Fruit fly (Drosophila melanogaster) whole organism, larva: ENCODE measurements around the gene CG5446.

ENCODE experiments used
- noc ChIP-seq: fragments of 200-800 bp; sonication (Bioruptor generic); optimal IDR thresholded peaks from 3 replicates; lab custom pipeline; 2019; ENCODE audit warnings: missing biosample characterization, mild to moderate bottlenecking, missing genetic modification characterization, moderate library complexity

The CG5446 gene

DNA sequence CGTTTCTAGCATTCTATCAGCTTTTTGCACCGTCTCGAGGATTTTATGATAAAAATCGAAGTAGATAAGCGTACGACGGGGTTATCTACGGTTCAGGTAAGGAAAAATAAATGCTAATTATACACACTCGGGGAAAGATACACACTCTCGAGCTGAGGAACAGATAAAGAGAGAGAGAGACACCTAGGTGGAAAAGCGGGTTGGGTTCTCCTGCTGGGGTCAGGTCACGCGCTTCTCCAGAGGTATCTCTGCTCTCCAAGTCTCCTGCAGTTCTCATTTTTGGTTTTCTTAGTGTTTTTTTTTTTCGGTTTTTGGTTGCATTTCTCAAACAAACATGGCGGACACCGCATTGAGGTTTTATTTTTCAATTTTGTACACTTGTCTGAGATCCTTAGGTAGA lies 32.3 kb upstream of the CG5446 start:
- no peak for TF ChIP-seq noc

DNA sequence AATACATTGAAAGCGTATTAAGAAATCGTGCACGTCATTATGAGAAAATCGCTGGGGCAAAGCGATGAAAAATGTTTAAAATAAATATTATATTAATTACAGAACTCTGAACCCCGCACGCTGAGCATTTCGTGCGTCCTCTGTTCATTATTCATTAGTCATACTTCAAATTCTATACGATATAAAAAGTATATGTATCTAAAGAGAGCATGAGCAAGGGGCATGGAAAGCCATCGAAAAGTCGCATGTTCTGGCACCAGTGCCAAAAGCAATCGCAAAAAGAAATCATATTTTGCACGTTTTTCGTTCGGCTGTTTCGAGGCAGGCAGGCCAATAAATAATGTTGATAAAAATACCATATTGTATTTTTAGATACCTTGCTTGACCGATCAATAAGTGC lies 31.7 kb upstream of the CG5446 start:
- TF ChIP-seq noc, result no peak

DNA sequence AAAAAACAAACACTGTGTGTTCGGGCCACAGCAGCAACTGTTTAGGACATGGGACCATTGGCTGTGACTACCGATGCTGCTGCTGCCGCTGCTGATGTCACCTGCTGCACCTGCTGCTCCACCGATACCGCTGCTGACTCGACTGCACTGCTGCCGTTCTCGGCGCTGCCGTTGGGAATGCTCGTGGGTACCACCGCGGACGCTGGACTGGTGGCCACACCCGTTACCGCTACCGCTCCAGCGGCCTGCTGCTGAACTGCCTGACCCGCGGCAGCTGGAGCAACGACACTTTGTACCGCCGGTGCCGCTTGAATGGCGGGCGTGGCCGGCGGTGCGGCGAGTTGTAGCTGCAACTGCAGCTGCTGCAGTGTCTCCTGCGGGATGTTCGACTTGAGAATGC lies 30.2 kb upstream of the CG5446 start:
- no peak for TF ChIP-seq noc

DNA sequence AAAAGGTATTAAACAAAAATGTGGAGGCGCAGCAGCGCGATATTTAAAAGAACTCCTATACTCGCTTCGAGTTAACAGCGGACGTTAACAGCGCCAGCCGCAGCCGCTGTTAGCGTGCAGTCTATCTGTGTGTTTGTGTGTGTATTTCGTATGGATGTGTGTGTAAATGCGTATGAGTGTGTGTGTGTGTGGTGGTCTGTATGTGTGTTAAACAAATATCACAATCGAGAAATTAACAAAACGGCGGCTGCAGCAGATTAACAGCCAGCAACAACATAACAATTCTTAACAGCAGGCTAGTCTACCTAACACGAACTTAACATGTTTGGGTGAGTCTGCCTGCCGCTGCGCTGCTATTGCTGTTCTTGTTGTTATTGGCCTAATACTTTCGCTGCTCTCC lies 29.7 kb upstream of the CG5446 start:
- TF ChIP-seq noc, result no peak

DNA sequence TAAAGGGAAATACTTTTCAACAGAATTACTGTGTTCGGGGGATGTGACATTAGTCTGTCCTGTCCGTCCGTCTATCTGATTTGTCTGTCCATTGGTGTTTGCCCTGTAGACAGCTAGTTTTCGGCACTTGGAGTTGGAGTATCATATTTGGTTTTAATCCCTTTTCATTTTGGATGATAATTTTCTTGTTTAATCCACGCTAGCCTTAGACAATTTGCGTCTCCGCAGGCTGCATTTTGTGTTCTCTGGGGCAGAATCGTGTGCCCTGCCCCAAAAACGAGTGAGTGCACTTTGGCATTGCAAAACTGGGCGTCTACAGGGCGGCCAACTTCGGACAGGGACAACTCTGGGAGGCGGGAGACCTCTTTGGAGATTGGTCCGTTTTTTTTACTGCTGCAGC lies 28.2 kb upstream of the CG5446 start:
- no peak for TF ChIP-seq noc

DNA sequence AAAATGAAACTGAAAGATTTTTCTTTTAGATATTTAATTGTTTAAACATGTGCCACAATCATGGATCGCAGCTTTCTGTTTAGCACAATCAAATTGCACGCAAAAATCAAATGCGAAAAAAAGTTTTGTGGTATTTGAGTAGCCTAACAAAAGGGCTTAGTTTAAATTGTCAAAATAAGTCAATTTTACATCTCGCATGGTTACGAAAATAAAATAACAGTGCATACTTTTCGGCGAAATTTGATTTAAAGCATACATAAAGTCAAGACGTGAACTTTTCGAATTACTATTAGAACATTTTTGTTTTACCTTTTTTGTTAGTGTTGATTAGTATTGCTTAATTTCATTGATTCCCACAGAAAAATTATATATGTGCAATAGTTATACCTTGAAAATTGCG lies 27.5 kb upstream of the CG5446 start:
- TF ChIP-seq noc, result no peak

DNA sequence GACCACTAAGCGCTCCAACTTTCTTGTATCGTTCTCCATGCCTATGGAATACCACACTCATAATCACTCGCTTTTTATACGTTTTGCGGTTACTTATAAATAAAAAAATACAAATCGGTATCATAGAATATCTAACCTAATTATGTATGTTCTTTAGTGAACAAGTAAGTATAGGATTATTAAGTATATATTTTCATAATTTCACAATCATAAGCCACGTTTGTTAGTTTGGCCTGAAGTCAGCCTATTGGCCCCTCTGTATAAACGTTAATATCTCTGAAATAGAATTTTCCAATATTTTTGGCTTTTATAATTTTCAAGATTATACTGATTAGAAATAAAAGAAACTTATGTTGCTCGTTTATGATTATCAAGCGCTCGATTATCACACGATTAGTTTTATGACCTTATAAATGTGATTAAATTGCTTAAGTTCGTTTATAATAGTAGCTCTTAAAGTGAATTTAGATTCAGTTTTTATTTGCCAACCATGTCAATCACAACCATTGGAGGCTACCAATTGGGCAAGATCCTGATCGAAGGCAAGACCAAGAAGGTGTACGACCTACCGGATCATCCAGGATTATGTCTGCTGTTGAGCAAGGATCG lies 25.8 kb upstream of the CG5446 start, which contains the start of gene CG5418:
Gene CG5418 (minus strand): TSS at position 51 of the 609 bp plus-strand sequence.
- TF ChIP-seq noc, result no peak

DNA sequence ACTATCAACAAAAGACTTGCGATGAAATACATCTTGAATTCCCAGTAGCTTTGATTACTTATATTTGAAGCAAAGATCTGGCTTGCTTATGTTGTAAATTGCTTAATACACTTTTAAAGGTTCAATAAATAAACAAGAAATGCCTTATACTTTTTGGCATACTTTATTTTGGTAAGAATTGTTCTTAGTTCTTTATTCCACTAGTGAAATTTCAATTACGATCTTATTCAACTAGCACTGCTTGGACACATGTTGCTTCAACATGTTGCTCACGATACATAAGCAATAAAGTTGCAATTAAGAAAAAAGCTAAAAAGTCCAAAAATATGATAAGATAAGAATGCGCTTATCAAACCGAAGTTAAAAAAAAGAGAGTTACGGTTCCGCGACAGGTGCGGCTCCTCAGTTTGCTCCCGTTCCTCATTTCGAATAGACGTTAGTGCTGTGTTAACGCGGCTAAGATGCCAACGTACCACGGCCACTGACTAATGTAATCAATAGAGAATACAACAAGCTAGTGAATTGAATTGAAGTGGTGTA lies 20.6 kb upstream of the CG5446 start, which contains the start of the genes CG5421 and Oatp33Eb:
Gene CG5421 (minus strand): TSS at position 51 of the 540 bp plus-strand sequence.
Gene Oatp33Eb (plus strand): TSS at position 403 of the 540 bp plus-strand sequence.
- no peak for TF ChIP-seq noc

DNA sequence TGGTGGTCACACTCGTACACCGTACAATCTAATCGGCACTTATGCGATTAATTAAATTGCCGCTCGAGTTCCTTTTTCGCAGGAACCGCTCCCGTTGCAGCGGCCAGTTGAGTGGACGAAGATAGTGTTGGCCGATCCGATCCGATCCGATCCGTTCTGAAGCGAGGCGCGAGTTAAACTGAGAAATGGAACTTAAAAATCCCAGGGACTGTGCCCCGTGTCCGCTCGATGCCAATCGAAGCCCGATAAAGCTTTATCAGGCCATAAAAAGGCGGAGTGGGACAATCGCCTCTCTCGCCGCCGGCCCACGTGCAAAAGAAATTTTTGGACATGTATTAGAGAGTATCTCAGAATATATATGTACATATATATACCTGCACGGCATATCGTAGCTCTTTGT lies 18.2 kb upstream of the CG5446 start, which contains the start of gene Oatp33Ea:
Gene Oatp33Ea (minus strand): TSS at position 182 of the 400 bp plus-strand sequence.
- TF ChIP-seq noc, result peak; percentile 21

DNA sequence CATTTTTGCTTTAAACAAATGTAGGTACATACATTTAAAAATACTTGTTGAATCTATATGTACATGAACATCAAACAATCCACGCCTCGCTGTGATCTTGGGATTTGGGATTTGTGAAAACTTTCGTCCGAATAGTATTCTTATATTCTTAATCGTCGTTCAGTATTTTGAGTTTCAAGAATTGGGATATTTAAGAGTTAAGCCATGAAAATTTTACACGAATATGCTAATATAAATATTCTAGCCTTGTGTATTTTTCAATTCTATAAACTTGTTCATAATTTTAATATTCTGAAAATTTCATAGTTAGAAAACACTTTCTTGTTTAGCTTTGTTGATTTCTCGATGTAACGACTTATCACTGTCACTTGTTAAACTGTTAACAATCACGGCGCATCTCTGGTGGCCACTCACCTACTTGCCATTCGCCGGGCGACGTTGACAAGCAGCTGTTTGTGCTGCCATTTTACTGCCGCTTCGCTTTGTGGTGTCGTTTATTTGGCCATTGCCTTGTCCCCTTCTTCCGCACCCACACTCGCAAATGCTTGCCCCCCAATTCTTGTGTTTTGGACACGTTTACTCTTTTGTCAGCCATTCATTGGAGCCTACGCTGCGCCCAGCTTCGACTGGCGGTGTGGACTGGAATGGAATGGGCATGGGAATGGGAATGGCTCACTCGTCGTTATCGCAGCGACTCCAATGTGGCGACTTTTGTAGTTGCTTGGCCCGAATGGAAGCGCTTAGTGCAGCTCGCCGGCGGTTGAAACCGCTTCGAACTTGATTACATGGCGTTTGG lies 8.7 kb upstream of the CG5446 start:
- no peak for TF ChIP-seq noc

DNA sequence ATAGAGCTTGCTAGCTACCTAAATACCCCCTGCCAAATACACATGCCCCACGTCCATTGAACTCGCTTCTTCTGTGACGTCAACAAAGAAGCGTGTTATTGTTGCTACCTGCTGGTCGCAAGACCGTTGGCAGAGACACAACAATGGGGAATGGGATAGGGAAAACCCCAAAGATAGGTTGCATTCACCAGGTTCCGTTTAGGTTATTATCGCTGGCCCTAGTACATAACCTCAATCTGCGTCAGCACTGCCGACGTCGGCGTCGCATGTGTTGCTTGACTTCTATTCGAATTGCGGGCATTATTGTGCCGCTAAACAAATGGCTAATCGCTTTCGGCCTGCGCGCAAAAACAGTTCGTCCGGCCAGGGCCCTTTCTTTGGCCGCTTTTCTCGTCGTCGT lies 7.9 kb upstream of the CG5446 start:
- no peak for TF ChIP-seq noc

DNA sequence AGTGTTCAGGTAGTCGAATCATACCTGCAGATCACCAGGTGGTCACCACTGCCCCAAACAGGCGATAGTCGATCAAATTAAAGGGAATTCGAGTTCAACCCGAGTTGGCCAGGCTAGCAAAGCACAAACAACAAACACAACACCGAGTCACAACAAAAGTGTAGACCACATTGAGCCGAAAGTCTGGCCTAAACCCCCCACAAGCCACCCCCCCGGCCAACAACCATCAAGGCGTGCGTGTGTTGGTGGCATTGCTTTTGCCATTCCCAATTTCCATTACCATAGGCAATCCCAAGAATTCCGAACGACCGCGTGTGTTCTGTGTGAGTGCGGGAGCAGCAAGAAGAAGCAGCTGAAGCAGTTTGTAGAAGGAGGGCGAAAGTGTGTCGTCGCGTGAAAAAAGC lies 7.0 kb upstream of the CG5446 start, which contains the start of gene SC35:
Gene SC35 (minus strand): TSS at position 131 of the 404 bp plus-strand sequence.
- TF ChIP-seq noc, result no peak

DNA sequence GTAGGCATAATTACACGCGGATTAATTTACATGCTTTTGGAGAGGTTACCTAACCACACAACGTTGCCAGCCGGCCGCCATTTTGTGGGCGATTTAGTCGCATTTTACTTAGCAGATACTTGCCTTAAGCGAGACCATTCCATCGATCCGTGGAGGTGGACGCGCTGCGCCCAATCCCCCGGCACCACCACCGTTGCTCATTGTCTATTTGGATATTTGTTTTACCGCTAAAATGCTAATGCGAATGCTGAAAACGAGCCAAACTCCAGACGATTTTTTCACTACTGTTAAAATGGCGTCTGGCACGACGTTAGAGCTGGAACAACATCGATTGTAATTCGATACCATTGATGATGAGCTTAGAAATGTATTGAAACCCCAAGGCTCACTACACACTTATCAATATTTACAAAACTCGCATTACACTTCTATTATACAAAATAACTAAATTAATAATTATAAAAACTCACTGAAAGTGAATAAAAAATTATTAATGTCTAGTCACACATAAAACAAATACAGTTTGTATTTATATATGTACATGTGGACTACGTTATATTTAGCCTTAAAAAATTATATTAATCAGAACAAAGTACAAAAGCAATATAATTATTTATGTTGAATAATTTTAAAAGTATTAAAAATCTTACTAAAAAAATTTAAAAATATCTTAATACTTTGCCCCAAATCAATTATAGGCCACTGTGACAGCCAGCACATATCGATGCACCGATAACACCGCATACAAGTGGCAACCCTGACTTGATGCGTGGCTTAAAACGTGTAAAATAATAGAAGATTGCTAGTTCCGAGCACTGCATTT lies 6.4 kb upstream of the CG5446 start, which contains the start of gene eRF3:
Gene eRF3 (plus strand): TSS at position 741 of the 823 bp plus-strand sequence.
- peak; percentile 44 for TF ChIP-seq noc

DNA sequence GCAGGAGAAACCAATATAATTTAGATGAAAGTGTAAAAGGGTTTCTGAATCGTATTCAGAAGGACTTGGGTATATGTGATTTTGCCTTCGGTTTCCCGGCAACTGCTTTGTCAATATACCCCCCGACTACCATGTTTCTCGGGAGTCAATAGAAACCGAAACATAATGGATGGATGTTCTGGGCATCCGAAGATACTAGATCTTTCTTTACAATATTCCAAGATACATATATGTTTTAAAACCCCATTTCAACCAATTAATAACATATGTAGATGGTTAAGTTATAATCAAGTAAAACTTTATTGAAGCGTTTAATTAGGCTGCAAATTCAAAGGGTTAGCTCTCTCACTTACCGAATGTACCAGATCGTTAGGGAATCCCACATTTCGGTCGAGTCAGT lies 3.3 kb upstream of the CG5446 start, which contains the start of gene CG5435:
Gene CG5435 (minus strand): TSS at position 101 of the 400 bp plus-strand sequence.
- no peak for TF ChIP-seq noc

DNA sequence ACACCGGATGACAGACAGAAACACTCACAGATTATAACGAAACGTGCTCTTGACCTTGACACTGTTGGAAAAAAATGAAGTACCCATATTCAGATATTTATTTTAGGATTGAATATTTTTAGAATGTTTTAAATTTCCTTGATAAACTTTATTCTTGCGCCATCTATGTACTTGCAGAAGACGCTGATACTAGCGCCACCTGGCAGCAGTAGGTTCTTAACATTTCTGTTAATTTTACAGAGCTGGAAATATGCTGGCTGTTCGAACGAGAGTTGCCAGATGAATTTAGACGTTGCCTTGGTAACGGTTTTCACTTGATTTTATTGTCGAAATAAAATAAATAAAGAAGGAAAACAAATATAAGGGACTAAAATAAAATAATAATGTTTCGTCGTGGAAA lies 3.0 kb downstream of the CG5446 start, which contains the start of gene Fam92:
Gene Fam92 (plus strand): TSS at position 350 of the 400 bp plus-strand sequence.
- TF ChIP-seq noc, result no peak

DNA sequence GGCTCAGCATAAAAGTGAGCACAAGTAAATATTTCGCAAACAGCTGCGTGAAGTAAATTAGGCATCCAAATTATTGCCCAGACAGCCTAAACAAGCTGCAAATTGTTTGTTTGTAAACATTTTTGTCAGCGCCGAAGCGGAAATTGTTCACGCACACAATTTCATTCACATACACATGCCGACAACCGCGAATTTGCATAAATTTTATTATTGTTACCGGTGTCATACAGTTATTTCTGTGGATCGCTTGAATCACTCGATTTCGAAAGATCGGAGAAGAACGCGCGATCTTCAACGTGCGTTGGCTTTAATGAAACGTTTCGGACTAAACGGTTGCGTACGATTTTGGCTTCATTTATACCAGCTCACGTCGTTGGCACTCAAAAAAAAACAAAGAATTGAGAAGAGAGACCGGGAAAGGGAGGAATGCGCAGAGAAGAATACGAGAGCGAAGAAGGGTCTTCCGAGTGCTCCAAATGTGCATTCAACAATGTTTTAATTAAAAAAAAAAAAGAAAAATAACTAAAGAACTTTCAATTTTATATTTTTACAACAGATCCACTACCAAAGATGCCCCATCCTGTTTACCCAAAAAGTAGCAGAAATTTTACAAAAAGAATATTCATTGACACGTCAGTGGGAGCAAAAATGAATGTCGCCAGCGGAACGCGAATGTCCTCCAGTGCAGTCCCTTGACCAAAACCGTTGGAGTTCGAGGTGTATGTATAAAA lies 4.2 kb downstream of the CG5446 start, which contains the start of gene vir-1:
Gene vir-1 (minus strand): TSS at position 334 of the 731 bp plus-strand sequence.
- TF ChIP-seq noc, result no peak
